Fruit fly (Drosophila melanogaster) whole organism, embryonic: Measurements from ENCODE around the gene mib2.

ENCODE experiments used
- Atf6 ChIP-seq: fragments of 200-800 bp; sonication (Bioruptor generic); IDR thresholded peaks from 2 replicates; pipeline ENCODE4 v1.3.6; 2022; ENCODE audit warnings: missing biosample characterization, missing genetic modification characterization
- CG1024 ChIP-seq: fragments of 200-800 bp; sonication (Bioruptor generic); IDR thresholded peaks from 2 replicates; pipeline ENCODE4 v1.3.6; 2022; ENCODE audit warnings: missing biosample characterization, missing genetic modification characterization
- CG10462 ChIP-seq: fragments of 200-800 bp; sonication (Bioruptor generic); optimal IDR thresholded peaks from 2 replicates; lab custom pipeline; 2016; ENCODE audit warnings: missing biosample characterization, missing genetic modification characterization
- CG11504 ChIP-seq: fragments of 200-800 bp; sonication (Bioruptor generic); optimal IDR thresholded peaks from 3 replicates; lab custom pipeline; 2019; ENCODE audit warnings: missing biosample characterization, mild to moderate bottlenecking, missing genetic modification characterization, moderate library complexity
- CG11696 ChIP-seq: fragments of 200-800 bp; sonication (Bioruptor generic); IDR thresholded peaks from 2 replicates; pipeline ENCODE4 v1.3.6; 2022; ENCODE audit warnings: missing biosample characterization, missing genetic modification characterization
- CG12236 ChIP-seq: fragments of 200-800 bp; sonication (Bioruptor generic); optimal IDR thresholded peaks from 2 replicates; lab custom pipeline; 2016; ENCODE audit warnings: missing biosample characterization, missing genetic modification characterization
- CG12942 ChIP-seq: fragments of 200-800 bp; sonication (Bioruptor generic); optimal IDR thresholded peaks from 3 replicates; lab custom pipeline; 2016; ENCODE audit warnings: missing biosample characterization, missing genetic modification characterization
- CG13296 ChIP-seq: fragments of 200-800 bp; sonication (Bioruptor generic); optimal IDR thresholded peaks from 3 replicates; lab custom pipeline; 2018; ENCODE audit warnings: missing biosample characterization, mild to moderate bottlenecking, missing genetic modification characterization
- CG14860 ChIP-seq: fragments of 200-800 bp; sonication (Bioruptor generic); IDR thresholded peaks from 3 replicates; pipeline ENCODE4 v1.3.6; 2022; ENCODE audit warnings: missing biosample characterization, missing genetic modification characterization; ENCODE audit not compliant: partially characterized antibody
- CG15479 ChIP-seq: fragments of 200-800 bp; sonication (Bioruptor generic); optimal IDR thresholded peaks from 3 replicates; lab custom pipeline; 2019; ENCODE audit warnings: missing biosample characterization, mild to moderate bottlenecking, missing genetic modification characterization, moderate library complexity
- CG16813 ChIP-seq: fragments of 200-800 bp; sonication (Bioruptor generic); IDR thresholded peaks from 3 replicates; pipeline ENCODE4 v1.3.6; 2022; ENCODE audit warnings: missing biosample characterization, missing genetic modification characterization; ENCODE audit not compliant: partially characterized antibody
- CG18262 ChIP-seq: fragments of 200-800 bp; optimal IDR thresholded peaks from 3 replicates; lab custom pipeline; 2019; ENCODE audit warnings: missing biosample characterization, mild to moderate bottlenecking, missing genetic modification characterization, moderate library complexity
- CG2889 ChIP-seq: fragments of 200-800 bp; sonication (Bioruptor generic); IDR thresholded peaks from 3 replicates; pipeline ENCODE4 v1.3.6; 2022; ENCODE audit warnings: missing biosample characterization, missing genetic modification characterization
- CG3163 ChIP-seq: fragments of 200-800 bp; sonication (Bioruptor generic); optimal IDR thresholded peaks from 3 replicates; lab custom pipeline; 2016; ENCODE audit warnings: missing biosample characterization, missing genetic modification characterization
- CG33213 ChIP-seq: fragments of 200-800 bp; sonication (Bioruptor generic); optimal IDR thresholded peaks from 3 replicates; lab custom pipeline; 2016; ENCODE audit warnings: missing biosample characterization, missing genetic modification characterization
- CG4360 ChIP-seq: fragments of 200-800 bp; sonication (Bioruptor generic); IDR thresholded peaks from 2 replicates; pipeline ENCODE4 v1.3.6; 2022; ENCODE audit warnings: missing biosample characterization, missing genetic modification characterization
- CG6654 ChIP-seq: fragments of 200-800 bp; sonication (Bioruptor generic); optimal IDR thresholded peaks from 2 replicates; lab custom pipeline; 2017; ENCODE audit warnings: missing biosample characterization, mild to moderate bottlenecking, missing genetic modification characterization
- CG6765 ChIP-seq: fragments of 200-800 bp; sonication (Bioruptor generic); optimal IDR thresholded peaks from 3 replicates; lab custom pipeline; 2017; ENCODE audit warnings: missing biosample characterization, mild to moderate bottlenecking, missing genetic modification characterization
- CG7271 ChIP-seq: fragments of 200-800 bp; sonication (Bioruptor generic); optimal IDR thresholded peaks from 2 replicates; lab custom pipeline; 2018; ENCODE audit warnings: missing biosample characterization, mild to moderate bottlenecking, missing genetic modification characterization, moderate library complexity
- Dad ChIP-seq: fragments of 200-800 bp; sonication (Bioruptor generic); optimal IDR thresholded peaks from 3 replicates; lab custom pipeline; 2016; ENCODE audit warnings: missing biosample characterization, missing genetic modification characterization
- Ets65A ChIP-seq: fragments of 200-800 bp; sonication (Bioruptor generic); peaks from one replicate; lab custom pipeline; 2016; ENCODE audit warnings: missing biosample characterization, missing genetic modification characterization
- Gug ChIP-seq: fragments of 200-800 bp; sonication (Bioruptor generic); IDR thresholded peaks from 4 replicates; pipeline ENCODE4 v1.3.6; 2022; ENCODE audit warnings: missing biosample characterization, missing genetic modification characterization
- H2.0 ChIP-seq: fragments of 200-800 bp; sonication (Bioruptor generic); IDR thresholded peaks from 2 replicates; pipeline ENCODE4 v1.3.6; 2022; ENCODE audit warnings: missing biosample characterization, missing genetic modification characterization
- HLH54F ChIP-seq: fragments of 200-800 bp; sonication (Bioruptor generic); optimal IDR thresholded peaks from 3 replicates; lab custom pipeline; 2016; ENCODE audit warnings: missing biosample characterization, missing genetic modification characterization
- Mad ChIP-seq: fragments of 200-800 bp; sonication (Bioruptor generic); optimal IDR thresholded peaks from 2 replicates; lab custom pipeline; 2016; ENCODE audit warnings: missing biosample characterization, missing genetic modification characterization
- Meics ChIP-seq: fragments of 200-800 bp; sonication (Bioruptor generic); optimal IDR thresholded peaks from 2 replicates; lab custom pipeline; 2017; ENCODE audit warnings: missing biosample characterization, mild to moderate bottlenecking, missing genetic modification characterization
- NC2α ChIP-seq: fragments of 200-800 bp; sonication (Bioruptor generic); optimal IDR thresholded peaks from 2 replicates; lab custom pipeline; 2016; ENCODE audit warnings: missing biosample characterization, missing genetic modification characterization
- Nf-YC ChIP-seq: fragments of 200-800 bp; optimal IDR thresholded peaks from 3 replicates; lab custom pipeline; 2019; ENCODE audit warnings: missing biosample characterization, mild to moderate bottlenecking, missing genetic modification characterization, moderate library complexity
- Rfx ChIP-seq: fragments of 200-800 bp; sonication (Bioruptor generic); IDR thresholded peaks from 2 replicates; pipeline ENCODE4 v1.3.6; 2022; ENCODE audit warnings: missing biosample characterization, missing genetic modification characterization
- Spps ChIP-seq: fragments of 200-800 bp; sonication (Bioruptor generic); optimal IDR thresholded peaks from 2 replicates; lab custom pipeline; 2018; ENCODE audit warnings: missing biosample characterization, mild to moderate bottlenecking, missing genetic modification characterization
- Sry-β ChIP-seq: fragments of 200-800 bp; sonication (Bioruptor generic); optimal IDR thresholded peaks from 2 replicates; lab custom pipeline; 2018; ENCODE audit warnings: missing biosample characterization, mild to moderate bottlenecking, missing genetic modification characterization, moderate library complexity
- chm ChIP-seq: fragments of 200-800 bp; sonication (Bioruptor generic); IDR thresholded peaks from 2 replicates; pipeline ENCODE4 v1.3.6; 2022; ENCODE audit warnings: missing biosample characterization, missing genetic modification characterization
- crol ChIP-seq: fragments of 200-800 bp; sonication (Bioruptor generic); IDR thresholded peaks from 2 replicates; pipeline ENCODE4 v1.3.6; 2022; ENCODE audit warnings: missing biosample characterization, missing genetic modification characterization
- cwo ChIP-seq: fragments of 200-800 bp; sonication (Bioruptor generic); optimal IDR thresholded peaks from 3 replicates; lab custom pipeline; 2017; ENCODE audit warnings: missing biosample characterization, missing genetic modification characterization, mild to moderate bottlenecking, moderate library complexity, missing genetic modification reagents
- disco-r ChIP-seq: fragments of 200-800 bp; sonication (Bioruptor generic); optimal IDR thresholded peaks from 2 replicates; lab custom pipeline; 2016; ENCODE audit warnings: missing biosample characterization, missing genetic modification characterization
- dpn ChIP-seq, 2 experiments: fragments of 200-800 bp; sonication (Bioruptor generic); optimal IDR thresholded peaks; 3 replicates each; lab custom pipeline; 2016; ENCODE audit warnings: missing biosample characterization in 2 of 2, missing genetic modification characterization in 2 of 2
- en ChIP-seq: fragments of 200-800 bp; sonication (Bioruptor generic); optimal IDR thresholded peaks from 2 replicates; lab custom pipeline; 2016; ENCODE audit warnings: missing biosample characterization, missing genetic modification characterization
- gsb ChIP-seq: fragments of 200-800 bp; sonication (Bioruptor generic); IDR thresholded peaks from 2 replicates; pipeline ENCODE4 v1.3.6; 2022; ENCODE audit warnings: missing biosample characterization, missing genetic modification characterization
- insv ChIP-seq, 2 experiments: fragments of 200-800 bp; sonication (Bioruptor generic); optimal IDR thresholded peaks; 3 replicates each; lab custom pipeline; 2016 to 2018; ENCODE audit warnings: missing biosample characterization in 2 of 2, missing genetic modification characterization in 2 of 2
- lab ChIP-seq: fragments of 200-800 bp; sonication (Bioruptor generic); optimal IDR thresholded peaks from 3 replicates; lab custom pipeline; 2017; ENCODE audit warnings: missing biosample characterization, missing genetic modification characterization, mild to moderate bottlenecking, moderate library complexity, missing genetic modification reagents
- lilli ChIP-seq: fragments of 200-800 bp; sonication (Bioruptor generic); optimal IDR thresholded peaks from 3 replicates; lab custom pipeline; 2016; ENCODE audit warnings: missing biosample characterization, missing genetic modification characterization
- nom ChIP-seq: fragments of 200-800 bp; sonication (Bioruptor generic); optimal IDR thresholded peaks from 2 replicates; lab custom pipeline; 2017; ENCODE audit warnings: missing biosample characterization, missing genetic modification characterization, mild to moderate bottlenecking, moderate library complexity, missing genetic modification reagents
- odd ChIP-seq: fragments of 200-800 bp; sonication (Bioruptor generic); optimal IDR thresholded peaks from 2 replicates; lab custom pipeline; 2017; ENCODE audit warnings: missing biosample characterization, mild to moderate bottlenecking, missing genetic modification characterization
- p53 ChIP-seq: fragments of 200-800 bp; sonication (Bioruptor generic); optimal IDR thresholded peaks from 2 replicates; lab custom pipeline; 2016; ENCODE audit warnings: missing biosample characterization, missing genetic modification characterization
- pzg ChIP-seq: fragments of 200-800 bp; sonication (Bioruptor generic); optimal IDR thresholded peaks from 3 replicates; lab custom pipeline; 2018; ENCODE audit warnings: missing biosample characterization, mild to moderate bottlenecking, missing genetic modification characterization, moderate library complexity
- sc ChIP-seq, 3 experiments: fragments of >200 bp in 2 of 3; fragments of 200-800 bp in 1 of 3; sonication (Bioruptor generic) in 1 of 3; optimal IDR thresholded peaks; 2 replicates in 2 of 3; 3 replicates in 1 of 3; lab custom pipeline; 2017; ENCODE audit warnings: mild to moderate bottlenecking in 1 of 3, missing biosample characterization in 1 of 3, missing genetic modification characterization in 1 of 3, missing genetic modification reagents in 1 of 3
- sens ChIP-seq: fragments of 200-800 bp; sonication (Bioruptor generic); peaks from one replicate; lab custom pipeline; 2016; ENCODE audit warnings: missing biosample characterization, missing genetic modification characterization
- seq ChIP-seq: fragments of 200-800 bp; sonication (Bioruptor generic); IDR thresholded peaks from 2 replicates; pipeline ENCODE4 v1.3.6; 2022; ENCODE audit warnings: missing biosample characterization, missing genetic modification characterization
- tin ChIP-seq: fragments of 200-800 bp; sonication (Bioruptor generic); optimal IDR thresholded peaks from 3 replicates; lab custom pipeline; 2016; ENCODE audit warnings: missing biosample characterization, missing genetic modification characterization
- twi ChIP-seq: fragments of 200-800 bp; optimal IDR thresholded peaks from 2 replicates; lab custom pipeline; 2019; ENCODE audit warnings: missing biosample characterization, mild to moderate bottlenecking, missing genetic modification characterization, moderate library complexity
- wek ChIP-seq: fragments of 200-800 bp; sonication (Bioruptor generic); optimal IDR thresholded peaks from 3 replicates; lab custom pipeline; 2018; ENCODE audit warnings: missing biosample characterization, mild to moderate bottlenecking, missing genetic modification characterization, moderate library complexity
- zfh2 ChIP-seq: fragments of 200-800 bp; sonication (Bioruptor generic); optimal IDR thresholded peaks from 2 replicates; lab custom pipeline; 2016; ENCODE audit warnings: missing biosample characterization, missing genetic modification characterization

Gene mib2

DNA sequence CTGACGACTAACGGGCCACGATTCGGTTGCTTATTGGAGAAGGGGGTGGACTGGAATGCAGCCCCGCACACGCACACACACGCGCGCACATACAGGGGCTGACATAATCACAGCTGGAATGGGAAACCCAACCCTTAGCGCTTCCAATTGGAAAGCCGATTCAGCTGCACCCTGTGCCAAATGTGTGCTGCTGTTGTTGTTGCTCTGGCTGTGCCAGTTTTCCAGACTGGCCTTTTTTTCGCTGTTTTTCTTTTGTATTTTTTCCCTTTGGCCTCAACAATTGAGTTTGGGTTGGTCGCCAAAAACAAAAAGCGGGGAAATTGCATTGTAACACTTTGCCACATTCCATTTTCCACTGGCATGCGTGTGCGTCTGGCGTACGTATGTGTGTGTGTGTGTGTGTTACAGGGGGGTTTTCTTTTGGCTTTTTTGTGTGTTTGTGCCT, 49.1 kb downstream of the mib2 start (continued):
- no peak for TF ChIP-seq odd (GFP tag; lab: Kevin White, UChicago)
- no peak for TF ChIP-seq CG6654 (GFP tag; lab: Kevin White, UChicago)
- TF ChIP-seq gsb (GFP tag; lab: Robert Waterston, UW): no peak
- no peak for TF ChIP-seq pzg
- TF ChIP-seq CG11504: no peak
- TF ChIP-seq chm: no peak
- TF ChIP-seq zfh2: no peak
- no peak for TF ChIP-seq HLH54F (GFP tag; lab: Kevin White, UChicago)
- TF ChIP-seq Gug (GFP tag; lab: Robert Waterston, UW): no peak
- TF ChIP-seq lab: no peak
- TF ChIP-seq disco-r (GFP tag; lab: Kevin White, UChicago): no peak
- no peak for TF ChIP-seq CG13296 (GFP tag; lab: Kevin White, UChicago)
- TF ChIP-seq twi: no peak
- no peak for TF ChIP-seq p53
- TF ChIP-seq CG1024: no peak
- no peak for TF ChIP-seq CG16813
- no peak for TF ChIP-seq cwo (GFP tag; lab: Kevin White, UChicago)
- no peak for TF ChIP-seq CG12942
- no peak for TF ChIP-seq CG33213
- TF ChIP-seq Spps (tag; lab: Kevin White, UChicago): no peak
- TF ChIP-seq Ets65A (GFP tag; lab: Kevin White, UChicago): no peak
- TF ChIP-seq CG2889 (GFP tag; lab: Robert Waterston, UW): no peak
- no peak for TF ChIP-seq CG11696 (GFP tag; lab: Robert Waterston, UW)
- TF ChIP-seq H2.0 (GFP tag; lab: Robert Waterston, UW): no peak
- TF ChIP-seq sc (optimal IDR thresholded peaks at IDR 0.05; lab: Kevin White, UChicago): no peak
- TF ChIP-seq sc (GFP tag; optimal IDR thresholded peaks at IDR 0.05; lab: Kevin White, UChicago): no peak
- TF ChIP-seq en (GFP tag; lab: Kevin White, UChicago): no peak
- peak; percentile 95 for TF ChIP-seq Nf-YC (tag; lab: Kevin White, UChicago)
- no peak for TF ChIP-seq CG6765 (GFP tag; lab: Kevin White, UChicago)
- TF ChIP-seq crol: peak; percentile 25; the same call in 1 of the 2 replicates
- TF ChIP-seq Dad: no peak
- no peak for TF ChIP-seq lilli (GFP tag; lab: Kevin White, UChicago)
- no peak for TF ChIP-seq nom
- no peak for TF ChIP-seq Rfx (GFP tag; lab: Robert Waterston, UW)
- TF ChIP-seq dpn (GFP tag; optimal IDR thresholded peaks at IDR 0.05; lab: Kevin White, UChicago): no peak
- TF ChIP-seq CG12236 (GFP tag; lab: Kevin White, UChicago): no peak
- no peak for TF ChIP-seq Atf6 (GFP tag; lab: Robert Waterston, UW)
- no peak for TF ChIP-seq wek (GFP tag; lab: Kevin White, UChicago)
- no peak for TF ChIP-seq CG18262 (tag; lab: Kevin White, UChicago)
- no peak for TF ChIP-seq Sry-β (GFP tag; lab: Kevin White, UChicago)
- TF ChIP-seq tin (GFP tag; lab: Kevin White, UChicago): no peak
- no peak for TF ChIP-seq CG15479 (GFP tag; lab: Kevin White, UChicago)
- TF ChIP-seq NC2α (GFP tag; lab: Kevin White, UChicago): no peak
- TF ChIP-seq Meics (GFP tag; lab: Kevin White, UChicago): no peak
- peak; percentile 47; the same call in 1 of the 2 replicates for TF ChIP-seq seq (GFP tag; lab: Robert Waterston, UW)
- peak; percentile 89 for TF ChIP-seq CG4360 (GFP tag; lab: Robert Waterston, UW)
- no peak for TF ChIP-seq CG10462
- no peak for TF ChIP-seq CG7271 (tag; lab: Kevin White, UChicago)
- TF ChIP-seq Mad: no peak
- no peak for TF ChIP-seq CG14860 (GFP tag; lab: Robert Waterston, UW)
- TF ChIP-seq CG3163: no peak
- TF ChIP-seq sens: no peak
- TF ChIP-seq insv (GFP tag; optimal IDR thresholded peaks at IDR 0.05; lab: Kevin White, UChicago): peak; percentile 21 to 88
